Worm (Caenorhabditis elegans) whole organism, L1 larva: Measurements from ENCODE around the gene chmp-7.
A peak's percentile ranks its signal among the peaks of the same experiment; 100 is the strongest.

Experiments used
- C16A3.4 ChIP-seq: fragments of 150-350 bp; optimal IDR thresholded peaks from 2 replicates; lab custom pipeline; 2014; ENCODE audit warnings: missing biosample characterization, missing genetic modification characterization
- F16B12.6 ChIP-seq: fragments of 150-350 bp; optimal IDR thresholded peaks from 2 replicates; lab custom pipeline; 2014; ENCODE audit warnings: missing biosample characterization, missing genetic modification characterization
- Y116A8C.19 ChIP-seq: sonication (generic microtip); optimal IDR thresholded peaks from 2 replicates; lab custom pipeline; 2016; ENCODE audit warnings: missing compliant biosample characterization, missing genetic modification characterization, borderline replicate concordance
- ceh-63 ChIP-seq: fragments of 200-800 bp; sonication (Bioruptor generic); optimal IDR thresholded peaks from 2 replicates; lab custom pipeline; 2018; ENCODE audit warnings: mild to moderate bottlenecking, missing genetic modification characterization, missing compliant biosample characterization
- ceh-8 ChIP-seq: fragments of 200-800 bp; sonication (Bioruptor generic); optimal IDR thresholded peaks from 2 replicates; lab custom pipeline; 2018; ENCODE audit warnings: mild to moderate bottlenecking, missing genetic modification characterization, moderate library complexity, missing compliant biosample characterization
- ceh-82 ChIP-seq, 3 experiments: fragments of 150-350 bp in 1 of 3; sonication (generic microtip) in 2 of 3; optimal IDR thresholded peaks; 2 replicates each; lab custom pipeline; 2014 to 2017; ENCODE audit warnings: missing biosample characterization in 3 of 3, missing genetic modification characterization in 3 of 3
- ceh-88 ChIP-seq: fragments of 200-800 bp; sonication (Bioruptor generic); IDR thresholded peaks from 2 replicates; pipeline ENCODE4 v1.3.6; 2022; ENCODE audit warnings: missing genetic modification characterization, missing compliant biosample characterization
- dpl-1 ChIP-seq, 3 experiments: fragments of 150-350 bp in 2 of 3; sonication (generic microtip) in 1 of 3; optimal IDR thresholded peaks; 2 replicates each; lab custom pipeline; 2014 to 2017; ENCODE audit warnings: missing biosample characterization in 3 of 3, missing genetic modification characterization in 3 of 3, missing genetic modification reagents in 3 of 3
- dsc-1 ChIP-seq: sonication (generic microtip); optimal IDR thresholded peaks from 2 replicates; lab custom pipeline; 2016; ENCODE audit warnings: mild to moderate bottlenecking, missing genetic modification characterization, missing compliant biosample characterization
- efl-1 ChIP-seq, 4 experiments: fragments of 150-350 bp; optimal IDR thresholded peaks in 3 of 4; peaks in 1 of 4; 1 replicate in 1 of 4; 2 replicates in 3 of 4; lab custom pipeline; 2014; ENCODE audit warnings: missing biosample characterization in 2 of 4, missing genetic modification characterization in 2 of 4, missing genetic modification reagents in 2 of 4
- egl-13 ChIP-seq: sonication (generic microtip); optimal IDR thresholded peaks from 2 replicates; lab custom pipeline; 2016; ENCODE audit warnings: missing genotype, missing genetic modification reagents, missing genetic modification characterization, missing compliant biosample characterization
- egl-27 ChIP-seq, 2 experiments: fragments of 150-350 bp in 1 of 2; sonication (generic microtip); optimal IDR thresholded peaks; 3 replicates each; lab custom pipeline; 2017 to 2018; ENCODE audit warnings: missing biosample characterization in 2 of 2, missing genetic modification characterization in 2 of 2, missing genetic modification reagents in 2 of 2
- elt-2 ChIP-seq: sonication (generic microtip); optimal IDR thresholded peaks from 2 replicates; lab custom pipeline; 2016; ENCODE audit warnings: missing genetic modification characterization, mild to moderate bottlenecking, inconsistent platforms, missing compliant biosample characterization, missing genetic modification reagents
- elt-3 ChIP-seq, 6 experiments: fragments of 150-350 bp in 1 of 6; sonication (generic microtip); optimal IDR thresholded peaks; 2 replicates each; lab custom pipeline; 2017 to 2018; ENCODE audit warnings: missing biosample characterization in 6 of 6, missing genetic modification characterization in 6 of 6, inconsistent platforms in 1 of 6
- ets-5 ChIP-seq: fragments of 200-800 bp; sonication (Bioruptor generic); IDR thresholded peaks from 2 replicates; pipeline ENCODE4 v1.3.6; 2022; ENCODE audit warnings: missing genetic modification characterization, missing compliant biosample characterization
- fkh-4 ChIP-seq: sonication (generic microtip); optimal IDR thresholded peaks from 2 replicates; lab custom pipeline; 2016; ENCODE audit warnings: missing compliant biosample characterization, missing genetic modification characterization, borderline replicate concordance
- hlh-4 ChIP-seq: sonication (generic microtip); optimal IDR thresholded peaks from 2 replicates; lab custom pipeline; 2016; ENCODE audit warnings: mild to moderate bottlenecking, missing genetic modification characterization, missing compliant biosample characterization
- hpl-2 ChIP-seq: fragments of 150-350 bp; optimal IDR thresholded peaks from 2 replicates; lab custom pipeline; 2014; ENCODE audit warnings: missing biosample characterization, missing genetic modification reagents, missing genetic modification characterization
- irx-1 ChIP-seq: sonication (generic microtip); optimal IDR thresholded peaks from 2 replicates; lab custom pipeline; 2016; ENCODE audit warnings: missing genetic modification characterization, missing compliant biosample characterization
- isw-1 ChIP-seq: fragments of 200-800 bp; sonication (Bioruptor generic); IDR thresholded peaks from 2 replicates; pipeline ENCODE4 v1.3.6; 2022; ENCODE audit warnings: missing genetic modification characterization, missing compliant biosample characterization
- jun-1 ChIP-seq: fragments of 150-350 bp; optimal IDR thresholded peaks from 2 replicates; lab custom pipeline; 2014; ENCODE audit warnings: missing biosample characterization, missing genetic modification reagents, missing genetic modification characterization
- lin-14 ChIP-seq: fragments of 200-800 bp; sonication (Bioruptor generic); optimal IDR thresholded peaks from 2 replicates; lab custom pipeline; 2018; ENCODE audit warnings: mild to moderate bottlenecking, missing genetic modification characterization, moderate library complexity, missing compliant biosample characterization
- lin-35 ChIP-seq, 2 experiments: fragments of 150-350 bp; optimal IDR thresholded peaks; 2 replicates each; lab custom pipeline; 2014; ENCODE audit warnings: missing biosample characterization in 2 of 2, missing genetic modification characterization in 2 of 2, missing genetic modification reagents in 2 of 2
- lir-3 ChIP-seq: sonication (generic microtip); optimal IDR thresholded peaks from 2 replicates; lab custom pipeline; 2016; ENCODE audit warnings: mild to moderate bottlenecking, missing genetic modification characterization, moderate library complexity, missing compliant biosample characterization; ENCODE audit not compliant: poor library complexity
- lsy-2 ChIP-seq, 2 experiments: fragments of 150-350 bp; optimal IDR thresholded peaks; 2 replicates each; lab custom pipeline; 2014; ENCODE audit warnings: missing biosample characterization in 2 of 2, missing genetic modification characterization in 2 of 2
- mdl-1 ChIP-seq, 2 experiments: fragments of 150-350 bp; optimal IDR thresholded peaks; 2 replicates each; lab custom pipeline; 2014 to 2017; ENCODE audit warnings: missing biosample characterization in 2 of 2, missing genetic modification characterization in 2 of 2, inconsistent platforms in 1 of 2
- nhr-71 ChIP-seq: sonication (generic microtip); optimal IDR thresholded peaks from 2 replicates; lab custom pipeline; 2016; ENCODE audit warnings: mild to moderate bottlenecking, missing genetic modification characterization, moderate library complexity, missing compliant biosample characterization
- nhr-76 ChIP-seq: sonication (generic microtip); optimal IDR thresholded peaks from 2 replicates; lab custom pipeline; 2017; ENCODE audit warnings: missing biosample characterization, missing genetic modification characterization
- nhr-85 ChIP-seq: sonication (generic microtip); peaks from one replicate; lab custom pipeline; 2016; ENCODE audit warnings: missing genetic modification characterization, inconsistent platforms, missing compliant biosample characterization
- nhr-90 ChIP-seq: sonication (generic microtip); optimal IDR thresholded peaks from 2 replicates; lab custom pipeline; 2016; ENCODE audit warnings: mild to moderate bottlenecking, missing genetic modification characterization, missing compliant biosample characterization; ENCODE audit not compliant: poor library complexity
- pqm-1 ChIP-seq: sonication (generic microtip); optimal IDR thresholded peaks from 3 replicates; lab custom pipeline; 2017; ENCODE audit warnings: missing biosample characterization, missing genetic modification characterization
- skn-1 ChIP-seq: fragments of 150-350 bp; optimal IDR thresholded peaks from 2 replicates; lab custom pipeline; 2014; ENCODE audit warnings: missing biosample characterization, missing genetic modification characterization
- snpc-4 ChIP-seq: fragments of 150-350 bp; optimal IDR thresholded peaks from 2 replicates; lab custom pipeline; 2014; ENCODE audit warnings: missing biosample characterization, missing genetic modification characterization
- sox-4 ChIP-seq: sonication (generic microtip); optimal IDR thresholded peaks from 2 replicates; lab custom pipeline; 2016; ENCODE audit warnings: missing genetic modification characterization, missing compliant biosample characterization
- sptf-1 ChIP-seq: fragments of 150-350 bp; optimal IDR thresholded peaks from 2 replicates; lab custom pipeline; 2014; ENCODE audit warnings: missing biosample characterization, missing genetic modification characterization
- tlp-1 ChIP-seq: fragments of 150-350 bp; optimal IDR thresholded peaks from 2 replicates; lab custom pipeline; 2014; ENCODE audit warnings: missing biosample characterization, missing genetic modification characterization
- unc-30 ChIP-seq: sonication (generic microtip); optimal IDR thresholded peaks from 2 replicates; lab custom pipeline; 2017; ENCODE audit warnings: missing biosample characterization, missing genetic modification characterization
- unc-62 ChIP-seq: fragments of 150-350 bp; optimal IDR thresholded peaks from 2 replicates; lab custom pipeline; 2014; ENCODE audit warnings: missing biosample characterization, missing genetic modification reagents, missing genetic modification characterization
- unc-86 ChIP-seq: sonication (generic microtip); optimal IDR thresholded peaks from 2 replicates; lab custom pipeline; 2016; ENCODE audit warnings: missing genetic modification characterization, missing compliant biosample characterization
- vab-15 ChIP-seq: sonication (generic microtip); optimal IDR thresholded peaks from 2 replicates; lab custom pipeline; 2017; ENCODE audit warnings: missing genotype, mild to moderate bottlenecking, missing genetic modification characterization, missing compliant biosample characterization
- zip-4 ChIP-seq: fragments of 200-800 bp; sonication (Bioruptor generic); optimal IDR thresholded peaks from 2 replicates; lab custom pipeline; 2018; ENCODE audit warnings: mild to moderate bottlenecking, missing genetic modification characterization, moderate library complexity, missing compliant biosample characterization
- ztf-11 ChIP-seq, 2 experiments: sonication (generic microtip); optimal IDR thresholded peaks; 2 replicates each; lab custom pipeline; 2016 to 2017; ENCODE audit warnings: missing genetic modification characterization in 2 of 2, missing biosample characterization in 1 of 2, missing compliant biosample characterization in 1 of 2

Gene chmp-7

ce11 chrII:9092910-9093309 is 38.1 kb downstream of the chmp-7 start:
- TF ChIP-seq ceh-63 (GFP tag; lab: Kevin White, UChicago) (no peak), hpl-2 (GFP tag; lab: Kevin White, UChicago) (no peak), nhr-85 (peak; percentile 56), sox-4 (tag; lab: Kevin White, UChicago) (no peak), elt-2 (tag; lab: Kevin White, UChicago) (peak; percentile 48), egl-13 (tag; lab: Kevin White, UChicago) (no peak), tlp-1 (tag; lab: Kevin White, UChicago) (no peak), Y116A8C.19 (tag; lab: Kevin White, UChicago) (no peak), zip-4 (no peak), fkh-4 (no peak), ztf-11 (tag; optimal IDR thresholded peaks at IDR 0.05; lab: Kevin White, UChicago) (no peak), isw-1 (GFP tag; lab: Robert Waterston, UW) (no peak), hlh-4 (tag; lab: Kevin White, UChicago) (no peak), elt-3 (tag; optimal IDR thresholded peaks at IDR 0.05; lab: Kevin White, UChicago) (peak in 1 of 6 experiments; percentile 18), lin-14 (peak; percentile 22), nhr-71 (peak; percentile 0), lin-35 (GFP tag; optimal IDR thresholded peaks at IDR 0.05; lab: Kevin White, UChicago) (peak in 1 of 2 experiments; percentile 22), lir-3 (no peak), vab-15 (tag; lab: Kevin White, UChicago) (peak; percentile 22), ets-5 (GFP tag; lab: Robert Waterston, UW) (no peak), skn-1 (tag; lab: Kevin White, UChicago) (no peak)

ce11 chrII:9093584-9093983 is 38.8 kb downstream of the chmp-7 start, which contains the start of gene C07H4.1:
C07H4.1 (minus strand) TSS chrII:9093684.
- TF ChIP-seq ceh-63 (GFP tag; lab: Kevin White, UChicago), result no peak
- no peak for TF ChIP-seq unc-86
- no peak for TF ChIP-seq egl-13 (tag; lab: Kevin White, UChicago)
- TF ChIP-seq Y116A8C.19 (tag; lab: Kevin White, UChicago), result no peak
- no peak for TF ChIP-seq ceh-82 (tag; optimal IDR thresholded peaks at IDR 0.05; lab: Kevin White, UChicago)
- TF ChIP-seq nhr-71, result no peak
- TF ChIP-seq skn-1 (tag; lab: Kevin White, UChicago), result no peak
- TF ChIP-seq unc-30 (tag; lab: Kevin White, UChicago), result no peak
- TF ChIP-seq nhr-90 (tag; lab: Kevin White, UChicago), result no peak
- no peak for TF ChIP-seq dpl-1 (GFP tag; optimal IDR thresholded peaks at IDR 0.05; lab: Kevin White, UChicago)
- no peak for TF ChIP-seq zip-4
- TF ChIP-seq nhr-76, result no peak
- no peak for TF ChIP-seq F16B12.6 (tag; lab: Kevin White, UChicago)

- peak; percentile 55 for TF ChIP-seq dsc-1 (tag; lab: Kevin White, UChicago)
- peak; percentile 65 for TF ChIP-seq pqm-1 (tag; lab: Kevin White, UChicago)
- TF ChIP-seq lsy-2 (tag; optimal IDR thresholded peaks at IDR 0.05; lab: Kevin White, UChicago), result no peak
- no peak for TF ChIP-seq Y116A8C.19 (tag; lab: Kevin White, UChicago)
- no peak for TF ChIP-seq ceh-8 (GFP tag; lab: Kevin White, UChicago)
- TF ChIP-seq jun-1, result no peak
- peak; percentile 9 for TF ChIP-seq lin-14
- TF ChIP-seq efl-1 (optimal IDR thresholded peaks at IDR 0.05; lab: Kevin White, UChicago), result no peak
- TF ChIP-seq efl-1 (GFP tag; optimal IDR thresholded peaks at IDR 0.05 in 1 of 2; lab: Kevin White, UChicago), result peak in 1 of 2 experiments; percentile 81
- TF ChIP-seq, all 84 proteins: peak for 4
Observed at ce11 chrII:9094247-9094790, 39.5 kb downstream of the chmp-7 start.

- TF ChIP-seq irx-1 (tag; lab: Kevin White, UChicago), result no peak
- TF ChIP-seq elt-3 (tag; optimal IDR thresholded peaks at IDR 0.05; lab: Kevin White, UChicago), result no peak
- TF ChIP-seq egl-27 (tag; optimal IDR thresholded peaks at IDR 0.05; lab: Kevin White, UChicago), result no peak
- no peak for TF ChIP-seq dsc-1 (tag; lab: Kevin White, UChicago)
- TF ChIP-seq mdl-1 (tag; optimal IDR thresholded peaks at IDR 0.05; lab: Kevin White, UChicago), result no peak
- TF ChIP-seq hlh-4 (tag; lab: Kevin White, UChicago), result no peak
- no peak for TF ChIP-seq ceh-88 (GFP tag; lab: Robert Waterston, UW)
- TF ChIP-seq snpc-4 (tag; lab: Kevin White, UChicago), result no peak
- TF ChIP-seq isw-1 (GFP tag; lab: Robert Waterston, UW), result no peak
- no peak for TF ChIP-seq C16A3.4 (tag; lab: Kevin White, UChicago)
- TF ChIP-seq sptf-1, result no peak
- TF ChIP-seq unc-62 (GFP tag; lab: Kevin White, UChicago), result no peak
Observed at ce11 chrII:9097302-9097701, 42.5 kb downstream of the chmp-7 start.
